Fruit fly (Drosophila melanogaster) whole organism, prepupa: ENCODE data around the gene CG4607.
A peak's percentile ranks its signal among the peaks of the same experiment; 100 is the strongest.

Experiments
- Blimp-1 ChIP-seq: fragments of 200-800 bp; sonication (Bioruptor generic); optimal IDR thresholded peaks from 3 replicates; lab custom pipeline; 2017; ENCODE audit warnings: missing biosample characterization, missing genetic modification characterization, mild to moderate bottlenecking, moderate library complexity, missing genetic modification reagents
- CG10631 ChIP-seq: fragments of 200-800 bp; sonication (Bioruptor generic); optimal IDR thresholded peaks from 2 replicates; lab custom pipeline; 2016; ENCODE audit warnings: missing biosample characterization, missing genetic modification characterization
- CG10669 ChIP-seq: fragments of 200-800 bp; sonication (Bioruptor generic); optimal IDR thresholded peaks from 3 replicates; lab custom pipeline; 2018; ENCODE audit warnings: missing biosample characterization, mild to moderate bottlenecking, missing genetic modification characterization, moderate library complexity
- CG11294 ChIP-seq: fragments of 200-800 bp; sonication (Bioruptor generic); IDR thresholded peaks from 2 replicates; pipeline ENCODE4 v1.3.6; 2022; ENCODE audit warnings: missing biosample characterization, missing genetic modification characterization
- CG31627 ChIP-seq: fragments of 200-800 bp; sonication (Bioruptor generic); optimal IDR thresholded peaks from 3 replicates; lab custom pipeline; 2016; ENCODE audit warnings: missing biosample characterization, missing genetic modification characterization
- CG32006 ChIP-seq: fragments of 200-800 bp; sonication (Bioruptor generic); optimal IDR thresholded peaks from 3 replicates; lab custom pipeline; 2017; ENCODE audit warnings: missing biosample characterization, mild to moderate bottlenecking, missing genetic modification characterization
- CG3919 ChIP-seq: fragments of 200-800 bp; sonication (Bioruptor generic); optimal IDR thresholded peaks from 3 replicates; lab custom pipeline; 2016; ENCODE audit warnings: missing biosample characterization, missing genetic modification characterization
- CG4318 ChIP-seq: fragments of 200-800 bp; sonication (Bioruptor generic); optimal IDR thresholded peaks from 3 replicates; lab custom pipeline; 2017; ENCODE audit warnings: missing biosample characterization, mild to moderate bottlenecking, missing genetic modification characterization
- CG6163 ChIP-seq: fragments of 200-800 bp; sonication (Bioruptor generic); IDR thresholded peaks from 3 replicates; pipeline ENCODE4 v1.3.6; 2022; ENCODE audit warnings: missing biosample characterization, missing genetic modification characterization
- CG6276 ChIP-seq: fragments of 200-800 bp; sonication (Bioruptor generic); optimal IDR thresholded peaks from 2 replicates; lab custom pipeline; 2017; ENCODE audit warnings: missing biosample characterization, mild to moderate bottlenecking, missing genetic modification characterization
- CG6792 ChIP-seq: fragments of 200-800 bp; sonication (Bioruptor generic); optimal IDR thresholded peaks from 3 replicates; lab custom pipeline; 2016; ENCODE audit warnings: missing biosample characterization, missing genetic modification characterization
- CG6854 ChIP-seq: fragments of 200-800 bp; sonication (Bioruptor generic); optimal IDR thresholded peaks from 2 replicates; lab custom pipeline; 2017; ENCODE audit warnings: missing biosample characterization, mild to moderate bottlenecking, missing genetic modification characterization
- CG8119 ChIP-seq: fragments of 200-800 bp; sonication (Bioruptor generic); IDR thresholded peaks from 3 replicates; pipeline ENCODE4 v1.3.6; 2022; ENCODE audit warnings: missing biosample characterization, missing genetic modification characterization
- CG8319 ChIP-seq: fragments of 200-800 bp; sonication (Bioruptor generic); optimal IDR thresholded peaks from 3 replicates; lab custom pipeline; 2016; ENCODE audit warnings: missing biosample characterization, missing genetic modification characterization
- CG8632 ChIP-seq: fragments of 200-800 bp; sonication (Bioruptor generic); optimal IDR thresholded peaks from 3 replicates; lab custom pipeline; 2016; ENCODE audit warnings: missing biosample characterization, missing genetic modification characterization
- CG9139 ChIP-seq: fragments of 200-800 bp; sonication (Bioruptor generic); optimal IDR thresholded peaks from 3 replicates; lab custom pipeline; 2017; ENCODE audit warnings: missing biosample characterization, mild to moderate bottlenecking, missing genetic modification characterization
- Eip75B ChIP-seq: fragments of 200-800 bp; sonication (Bioruptor generic); optimal IDR thresholded peaks from 3 replicates; lab custom pipeline; 2016; ENCODE audit warnings: missing biosample characterization, missing genetic modification characterization
- Eip78C ChIP-seq: fragments of 200-800 bp; sonication (Bioruptor generic); peaks from one replicate; lab custom pipeline; 2016; ENCODE audit warnings: missing biosample characterization, missing genetic modification characterization
- Ets21C ChIP-seq: fragments of 200-800 bp; sonication (Bioruptor generic); optimal IDR thresholded peaks from 3 replicates; lab custom pipeline; 2016; ENCODE audit warnings: missing biosample characterization, missing genetic modification characterization
- Ets96B ChIP-seq: fragments of 200-800 bp; optimal IDR thresholded peaks from 2 replicates; lab custom pipeline; 2019; ENCODE audit warnings: missing biosample characterization, mild to moderate bottlenecking, missing genetic modification characterization, moderate library complexity
- Hr38 ChIP-seq: sonication (Bioruptor generic); optimal IDR thresholded peaks from 2 replicates; lab custom pipeline; 2016; ENCODE audit warnings: missing biosample characterization, missing genetic modification characterization
- Hr39 ChIP-seq: fragments of 200-800 bp; sonication (Bioruptor generic); optimal IDR thresholded peaks from 2 replicates; lab custom pipeline; 2016; ENCODE audit warnings: missing biosample characterization, missing genetic modification characterization
- Hr4 ChIP-seq: fragments of 200-800 bp; sonication (Bioruptor generic); optimal IDR thresholded peaks from 3 replicates; lab custom pipeline; 2016; ENCODE audit warnings: missing biosample characterization, missing genetic modification characterization
- Lpt ChIP-seq: fragments of 200-800 bp; sonication (Bioruptor generic); optimal IDR thresholded peaks from 3 replicates; lab custom pipeline; 2016; ENCODE audit warnings: missing biosample characterization, missing genetic modification characterization
- Smox ChIP-seq: fragments of 200-800 bp; sonication (Bioruptor generic); optimal IDR thresholded peaks from 3 replicates; lab custom pipeline; 2016; ENCODE audit warnings: missing biosample characterization, missing genetic modification characterization
- Sox102F ChIP-seq: fragments of 200-800 bp; sonication (Bioruptor generic); optimal IDR thresholded peaks from 2 replicates; lab custom pipeline; 2016; ENCODE audit warnings: missing biosample characterization, mild to moderate bottlenecking, missing genetic modification characterization
- Sox14 ChIP-seq: fragments of 200-800 bp; sonication (Bioruptor generic); optimal IDR thresholded peaks from 3 replicates; lab custom pipeline; 2016; ENCODE audit warnings: missing biosample characterization, missing genetic modification characterization
- Sox15 ChIP-seq: fragments of 200-800 bp; sonication (Bioruptor generic); optimal IDR thresholded peaks from 3 replicates; lab custom pipeline; 2016; ENCODE audit warnings: missing biosample characterization, missing genetic modification characterization
- achi ChIP-seq: fragments of 200-800 bp; sonication (Bioruptor generic); optimal IDR thresholded peaks from 3 replicates; lab custom pipeline; 2016; ENCODE audit warnings: missing biosample characterization, missing genetic modification characterization
- acj6 ChIP-seq: fragments of 200-800 bp; sonication (Bioruptor generic); optimal IDR thresholded peaks from 3 replicates; lab custom pipeline; 2016; ENCODE audit warnings: missing biosample characterization, missing genetic modification characterization
- cyc ChIP-seq: fragments of 200-800 bp; sonication (Bioruptor generic); optimal IDR thresholded peaks from 3 replicates; lab custom pipeline; 2016; ENCODE audit warnings: missing biosample characterization, missing genetic modification characterization
- dac ChIP-seq: fragments of 200-800 bp; sonication (Bioruptor generic); optimal IDR thresholded peaks from 2 replicates; lab custom pipeline; 2017; ENCODE audit warnings: missing biosample characterization, mild to moderate bottlenecking, missing genetic modification characterization
- dsx ChIP-seq: fragments of 200-800 bp; optimal IDR thresholded peaks from 3 replicates; lab custom pipeline; 2019; ENCODE audit warnings: missing biosample characterization, mild to moderate bottlenecking, missing genetic modification characterization, moderate library complexity; ENCODE audit not compliant: poor library complexity, severe bottlenecking
- eg ChIP-seq: fragments of 200-800 bp; sonication (Bioruptor generic); IDR thresholded peaks from 3 replicates; pipeline ENCODE4 v1.3.6; 2022; ENCODE audit warnings: missing biosample characterization, missing genetic modification characterization
- esn ChIP-seq: fragments of 200-800 bp; sonication (Bioruptor generic); optimal IDR thresholded peaks from 2 replicates; lab custom pipeline; 2016; ENCODE audit warnings: missing biosample characterization, mild to moderate bottlenecking, missing genetic modification characterization, moderate library complexity
- fd59A ChIP-seq: fragments of 200-800 bp; sonication (Bioruptor generic); optimal IDR thresholded peaks from 2 replicates; lab custom pipeline; 2017; ENCODE audit warnings: missing biosample characterization, mild to moderate bottlenecking, missing genetic modification characterization, missing genetic modification reagents
- fkh ChIP-seq: fragments of 200-800 bp; sonication (Bioruptor generic); optimal IDR thresholded peaks from 3 replicates; lab custom pipeline; 2017; ENCODE audit warnings: missing biosample characterization, mild to moderate bottlenecking, missing genetic modification characterization, moderate library complexity
- lz ChIP-seq: fragments of 200-800 bp; sonication (Bioruptor generic); optimal IDR thresholded peaks from 3 replicates; lab custom pipeline; 2016; ENCODE audit warnings: missing biosample characterization, missing genetic modification characterization
- net ChIP-seq: fragments of 200-800 bp; sonication (Bioruptor generic); optimal IDR thresholded peaks from 3 replicates; lab custom pipeline; 2016; ENCODE audit warnings: missing biosample characterization, missing genetic modification characterization
- salr ChIP-seq, 2 experiments: fragments of 200-800 bp; sonication (Bioruptor generic); optimal IDR thresholded peaks; 3 replicates each; lab custom pipeline; 2016 to 2018; ENCODE audit warnings: missing biosample characterization in 2 of 2, missing genetic modification characterization in 2 of 2, mild to moderate bottlenecking in 1 of 2
- spab ChIP-seq: fragments of 200-800 bp; sonication (Bioruptor generic); optimal IDR thresholded peaks from 2 replicates; lab custom pipeline; 2017; ENCODE audit warnings: missing biosample characterization, mild to moderate bottlenecking, missing genetic modification characterization, missing genetic modification reagents
- ss ChIP-seq, 2 experiments: fragments of 200-800 bp; sonication (Bioruptor generic); optimal IDR thresholded peaks; 2 replicates in 1 of 2; 3 replicates in 1 of 2; lab custom pipeline; 2017 to 2018; ENCODE audit warnings: mild to moderate bottlenecking in 2 of 2, missing biosample characterization in 2 of 2, missing genetic modification characterization in 2 of 2, moderate library complexity in 1 of 2
- svp ChIP-seq: fragments of 200-800 bp; sonication (Bioruptor generic); peaks from one replicate; lab custom pipeline; 2016; ENCODE audit warnings: missing biosample characterization, missing genetic modification characterization
- topi ChIP-seq: fragments of 200-800 bp; sonication (Bioruptor generic); optimal IDR thresholded peaks from 3 replicates; lab custom pipeline; 2016; ENCODE audit warnings: missing biosample characterization, missing genetic modification characterization
- vri ChIP-seq: fragments of 200-800 bp; sonication (Bioruptor generic); optimal IDR thresholded peaks from 3 replicates; lab custom pipeline; 2016; ENCODE audit warnings: missing biosample characterization, mild to moderate bottlenecking, missing genetic modification characterization

The CG4607 gene

dm6 chrX:7096495-7096995 lies 27.3 kb downstream of the CG4607 start (continued):
- TF ChIP-seq CG6854 (GFP tag; lab: Kevin White, UChicago), result peak; percentile 43
- TF ChIP-seq CG6163 (GFP tag; lab: Robert Waterston, UW), result peak; percentile 68
- peak; percentile 84 for TF ChIP-seq lz (GFP tag; lab: Kevin White, UChicago)
- peak; percentile 78 for TF ChIP-seq Eip75B (GFP tag; lab: Kevin White, UChicago)
- TF ChIP-seq fkh, result peak; percentile 67
- no peak for TF ChIP-seq dac (GFP tag; lab: Kevin White, UChicago)
- peak; percentile 68 for TF ChIP-seq CG32006
- TF ChIP-seq Ets21C (GFP tag; lab: Kevin White, UChicago), result peak; percentile 63
- TF ChIP-seq CG8119 (GFP tag; lab: Robert Waterston, UW), result peak; percentile 58
- TF ChIP-seq achi (GFP tag; lab: Kevin White, UChicago), result peak; percentile 72
- peak; percentile 84 for TF ChIP-seq Hr39 (GFP tag; lab: Kevin White, UChicago)
- peak; percentile 15 for TF ChIP-seq vri (GFP tag; lab: Kevin White, UChicago)
- TF ChIP-seq CG8632, result peak; percentile 77
- peak; percentile 53 for TF ChIP-seq Blimp-1 (GFP tag; lab: Kevin White, UChicago)
- TF ChIP-seq esn (GFP tag; lab: Kevin White, UChicago), result peak; percentile 86
- TF ChIP-seq Sox14 (GFP tag; lab: Kevin White, UChicago), result peak; percentile 79
- TF ChIP-seq CG11294 (GFP tag; lab: Robert Waterston, UW), result 0 out of 2 replicates have a peak, but pooled peaks have one; percentile 15
- no peak for TF ChIP-seq CG8319 (GFP tag; lab: Kevin White, UChicago)
- peak; percentile 51 for TF ChIP-seq eg (GFP tag; lab: Robert Waterston, UW)
- TF ChIP-seq Hr4 (GFP tag; lab: Kevin White, UChicago), result peak; percentile 62

dm6 chrX:7097071-7097858 lies 28.1 kb downstream of the CG4607 start:
- TF ChIP-seq Sox14 (GFP tag; lab: Kevin White, UChicago) (no peak), CG4318 (GFP tag; lab: Kevin White, UChicago) (no peak), CG9139 (peak; percentile 41), Hr38 (GFP tag; lab: Kevin White, UChicago) (no peak), CG8632 (peak; percentile 13), vri (GFP tag; lab: Kevin White, UChicago) (no peak), svp (GFP tag; lab: Kevin White, UChicago) (peak; percentile 43), spab (GFP tag; lab: Kevin White, UChicago) (peak; percentile 7), CG10631 (GFP tag; lab: Kevin White, UChicago) (no peak), Sox102F (GFP tag; lab: Kevin White, UChicago) (no peak), fd59A (GFP tag; lab: Kevin White, UChicago) (no peak), salr (GFP tag; optimal IDR thresholded peaks at IDR 0.05; lab: Kevin White, UChicago) (peak in 1 of 2 experiments; percentile 57), CG3919 (peak; percentile 3), Smox (GFP tag; lab: Kevin White, UChicago) (no peak), CG6854 (GFP tag; lab: Kevin White, UChicago) (no peak), Ets21C (GFP tag; lab: Kevin White, UChicago) (no peak), acj6 (no peak), dsx (no peak), Ets96B (tag; lab: Kevin White, UChicago) (peak; percentile 45), Eip75B (GFP tag; lab: Kevin White, UChicago) (no peak), CG31627 (GFP tag; lab: Kevin White, UChicago) (no peak), cyc (GFP tag; lab: Kevin White, UChicago) (no peak), Sox15 (GFP tag; lab: Kevin White, UChicago) (no peak), CG32006 (peak; percentile 44), lz (GFP tag; lab: Kevin White, UChicago) (no peak), CG6792 (GFP tag; lab: Kevin White, UChicago) (no peak), eg (GFP tag; lab: Robert Waterston, UW) (peak; percentile 67; the same call in 2 of the 3 replicates), CG6276 (GFP tag; lab: Kevin White, UChicago) (peak; percentile 82), Blimp-1 (GFP tag; lab: Kevin White, UChicago) (no peak), Lpt (GFP tag; lab: Kevin White, UChicago) (peak; percentile 52), ss (GFP tag; optimal IDR thresholded peaks at IDR 0.05; lab: Kevin White, UChicago) (peak; percentile 73 to 82), CG8319 (GFP tag; lab: Kevin White, UChicago) (no peak), fkh (no peak), Hr4 (GFP tag; lab: Kevin White, UChicago) (no peak), achi (GFP tag; lab: Kevin White, UChicago) (peak; percentile 25), Hr39 (GFP tag; lab: Kevin White, UChicago) (no peak), Eip78C (GFP tag; lab: Kevin White, UChicago) (peak; percentile 64), topi (GFP tag; lab: Kevin White, UChicago) (no peak), CG10669 (GFP tag; lab: Kevin White, UChicago) (peak; percentile 9), net (GFP tag; lab: Kevin White, UChicago) (peak; percentile 60)
